Worm (Caenorhabditis elegans): ENCODE data around the gene C04C11.1.

C04C11.1 gene

DNA sequence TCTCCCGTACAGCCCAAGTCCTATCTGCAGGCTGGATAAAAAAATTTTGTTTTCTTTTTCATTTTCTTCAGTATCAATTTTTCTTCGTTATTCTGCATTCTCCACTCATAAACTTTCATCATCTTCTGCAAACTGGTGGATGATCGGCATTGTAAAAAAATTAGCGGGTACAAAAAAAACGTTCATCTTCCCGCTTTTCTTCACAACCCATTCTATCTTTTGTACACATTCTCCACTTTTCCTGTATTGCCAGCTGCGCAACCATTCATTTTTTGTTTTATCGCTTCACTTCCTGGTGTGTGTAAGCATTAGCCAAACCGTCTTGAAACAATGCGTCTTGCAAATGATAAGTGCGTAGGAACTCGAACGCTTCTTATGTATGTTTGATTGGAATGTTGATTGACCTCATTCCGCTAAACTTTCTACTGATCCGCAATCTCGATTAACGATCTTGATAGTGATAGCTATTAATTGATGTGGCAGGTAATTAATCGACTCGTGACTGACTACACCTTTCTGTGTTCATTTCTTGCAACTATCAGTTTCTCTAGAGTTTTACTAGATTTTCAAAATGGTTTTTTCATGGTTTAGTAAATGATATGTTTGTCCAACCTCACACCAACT, 45.8 kb upstream of the C04C11.1 start:
- TF ChIP-seq crh-2 (tag; optimal IDR thresholded peaks at IDR 0.05) (peak; percentile 42), nhr-10 (tag; optimal IDR thresholded peaks at IDR 0.05) (no peak), ama-1 (optimal IDR thresholded peaks at IDR 0.05) (no peak), nhr-21 (tag; optimal IDR thresholded peaks at IDR 0.05) (peak; percentile 76), nhr-6 (tag; optimal IDR thresholded peaks at IDR 0.05) (peak; percentile 55), lin-13 (GFP tag; optimal IDR thresholded peaks at IDR 0.05) (no peak), F13H6.1 (tag; optimal IDR thresholded peaks at IDR 0.05) (no peak), ztf-11 (tag; optimal IDR thresholded peaks at IDR 0.05) (no peak), ZK546.5 (tag; optimal IDR thresholded peaks at IDR 0.05) (no peak), unc-62 (GFP tag; optimal IDR thresholded peaks at IDR 0.05) (peak; percentile 69), lin-39 (tag; optimal IDR thresholded peaks at IDR 0.05) (no peak), sem-4 (tag; optimal IDR thresholded peaks at IDR 0.05) (peak; percentile 37), skn-1 (tag; optimal IDR thresholded peaks at IDR 0.05) (no peak), nhr-11 (tag; optimal IDR thresholded peaks at IDR 0.05) (no peak), fos-1 (tag; optimal IDR thresholded peaks at IDR 0.05) (peak; percentile 52), egl-27 (tag; optimal IDR thresholded peaks at IDR 0.05) (peak; percentile 58), sma-9 (GFP tag; optimal IDR thresholded peaks at IDR 0.05) (peak; percentile 90), sma-9 (tag; optimal IDR thresholded peaks at IDR 0.05) (no peak), mbf-1 (tag; optimal IDR thresholded peaks at IDR 0.05) (no peak), snpc-4 (tag; optimal IDR thresholded peaks at IDR 0.05) (no peak), elt-3 (tag; optimal IDR thresholded peaks at IDR 0.05) (no peak), zag-1 (tag; optimal IDR thresholded peaks at IDR 0.05) (no peak), nhr-77 (tag; optimal IDR thresholded peaks at IDR 0.05) (no peak), aly-2 (tag; optimal IDR thresholded peaks at IDR 0.05) (no peak), alr-1 (tag; optimal IDR thresholded peaks at IDR 0.05) (no peak), peb-1 (tag; optimal IDR thresholded peaks at IDR 0.05) (no peak), nhr-23 (tag; optimal IDR thresholded peaks at IDR 0.05) (no peak), nhr-237 (tag; optimal IDR thresholded peaks at IDR 0.05) (no peak), ztf-4 (tag; optimal IDR thresholded peaks at IDR 0.05) (no peak), mab-5 (tag; optimal IDR thresholded peaks at IDR 0.05) (peak; percentile 13), gmeb-1 (tag; optimal IDR thresholded peaks at IDR 0.05) (peak; percentile 14), C34F6.9 (tag; optimal IDR thresholded peaks at IDR 0.05) (no peak), ceh-82 (tag; optimal IDR thresholded peaks at IDR 0.05) (no peak), ceh-16 (tag; optimal IDR thresholded peaks at IDR 0.05) (peak; percentile 97), mdl-1 (tag; optimal IDR thresholded peaks at IDR 0.05) (peak in 1 of 2 experiments; percentile 17), dmd-4 (tag; optimal IDR thresholded peaks at IDR 0.05) (no peak), unc-39 (tag; optimal IDR thresholded peaks at IDR 0.05) (no peak), lin-11 (tag; optimal IDR thresholded peaks at IDR 0.05) (no peak), unc-55 (GFP tag; optimal IDR thresholded peaks at IDR 0.05) (no peak), lsy-2 (tag; optimal IDR thresholded peaks at IDR 0.05) (no peak), R02D3.7 (tag; optimal IDR thresholded peaks at IDR 0.05) (no peak), nhr-25 (tag; optimal IDR thresholded peaks at IDR 0.05) (peak; percentile 55), nhr-12 (tag; optimal IDR thresholded peaks at IDR 0.05) (no peak), Y55F3AM.14 (GFP tag; optimal IDR thresholded peaks at IDR 0.05) (no peak), elt-1 (tag; optimal IDR thresholded peaks at IDR 0.05) (peak; percentile 59), ztf-1 (GFP tag; conservative IDR thresholded peaks at IDR 0.05) (no peak), nhr-129 (tag; optimal IDR thresholded peaks at IDR 0.05) (no peak), sma-3 (GFP tag; optimal IDR thresholded peaks at IDR 0.05) (peak; percentile 61), blmp-1 (tag; optimal IDR thresholded peaks at IDR 0.05; ENCODE audit: insufficient read depth) (peak; percentile 87)
